Worm (Caenorhabditis elegans): ENCODE results near the gene F52H2.1.

Gene F52H2.1

ce11 chrX:2572646-2573149 is at the start of gene F52H2.1, which contains the start of gene ccd-5:
TSS of gene F52H2.1 (plus strand) at chrX:2573099.
TSS of gene ccd-5 (minus strand) at chrX:2572653.
- TF ChIP-seq unc-62 (GFP tag; optimal IDR thresholded peaks at IDR 0.05): no peak

- TF ChIP-seq unc-62 (GFP tag; optimal IDR thresholded peaks at IDR 0.05): no peak
Observed at ce11 chrX:2526078-2526477, 46.8 kb upstream of the F52H2.1 start.

- TF ChIP-seq unc-62 (GFP tag; optimal IDR thresholded peaks at IDR 0.05): no peak
Observed at ce11 chrX:2527194-2527593, 45.7 kb upstream of the F52H2.1 start.

- TF ChIP-seq unc-62 (GFP tag; optimal IDR thresholded peaks at IDR 0.05): no peak
Observed at ce11 chrX:2527877-2528276, 45.0 kb upstream of the F52H2.1 start.

ce11 chrX:2531276-2531675 is 41.6 kb upstream of the F52H2.1 start:
- TF ChIP-seq unc-62 (GFP tag; optimal IDR thresholded peaks at IDR 0.05): no peak

- TF ChIP-seq unc-62 (GFP tag; optimal IDR thresholded peaks at IDR 0.05): no peak
Observed at ce11 chrX:2532357-2532756, 40.5 kb upstream of the F52H2.1 start, which contains the start of gene tbc-12. TSS of gene tbc-12 (minus strand) at chrX:2532457.

- TF ChIP-seq unc-62 (GFP tag; optimal IDR thresholded peaks at IDR 0.05): no peak
Observed at ce11 chrX:2536246-2536772, 36.6 kb upstream of the F52H2.1 start.

ce11 chrX:2538713-2539112 is 34.2 kb upstream of the F52H2.1 start:
- no peak for TF ChIP-seq unc-62 (GFP tag; optimal IDR thresholded peaks at IDR 0.05)

- no peak for TF ChIP-seq unc-62 (GFP tag; optimal IDR thresholded peaks at IDR 0.05)
Observed at ce11 chrX:2541003-2541521, 31.8 kb upstream of the F52H2.1 start, which contains the start of gene F52H2.3. TSS of gene F52H2.3 (minus strand) at chrX:2541053.

ce11 chrX:2543353-2543752 is 29.5 kb upstream of the F52H2.1 start:
- TF ChIP-seq unc-62 (GFP tag; optimal IDR thresholded peaks at IDR 0.05): no peak

ce11 chrX:2544645-2545044 is 28.3 kb upstream of the F52H2.1 start:
- TF ChIP-seq unc-62 (GFP tag; optimal IDR thresholded peaks at IDR 0.05): no peak

- TF ChIP-seq unc-62 (GFP tag; optimal IDR thresholded peaks at IDR 0.05): no peak
Observed at ce11 chrX:2548884-2549283, 24.0 kb upstream of the F52H2.1 start, which contains the start of gene smvt-1. TSS of gene smvt-1 (minus strand) at chrX:2548984.

- no peak for TF ChIP-seq unc-62 (GFP tag; optimal IDR thresholded peaks at IDR 0.05)
Observed at ce11 chrX:2549322-2549721, 23.6 kb upstream of the F52H2.1 start.

- TF ChIP-seq unc-62 (GFP tag; optimal IDR thresholded peaks at IDR 0.05): no peak
Observed at ce11 chrX:2550665-2551064, 22.2 kb upstream of the F52H2.1 start.

ce11 chrX:2551450-2551849 is 21.4 kb upstream of the F52H2.1 start:
- no peak for TF ChIP-seq unc-62 (GFP tag; optimal IDR thresholded peaks at IDR 0.05)

ce11 chrX:2552210-2552674 is 20.7 kb upstream of the F52H2.1 start, which contains the start of gene aat-3:
TSS of gene aat-3 (plus strand) at chrX:2552260.
- TF ChIP-seq unc-62 (GFP tag; optimal IDR thresholded peaks at IDR 0.05): no peak

- TF ChIP-seq unc-62 (GFP tag; optimal IDR thresholded peaks at IDR 0.05): no peak
Observed at ce11 chrX:2553433-2553860, 19.5 kb upstream of the F52H2.1 start.
